Fruit fly (Drosophila melanogaster): ENCODE measurements around the gene mxt.

mxt gene

dm6 chr2L:4812261-4813022 is 34.7 kb downstream of the mxt start, which contains the start of gene CG15629:
Gene CG15629 (plus strand): TSS chr2L:4813009.
- TF ChIP-seq pan (optimal IDR thresholded peaks at IDR 0.05) (no peak), psq (optimal IDR thresholded peaks at IDR 0.05) (no peak), Dll (optimal IDR thresholded peaks at IDR 0.05) (no peak)

- TF ChIP-seq psq (optimal IDR thresholded peaks at IDR 0.05) (no peak), Dll (optimal IDR thresholded peaks at IDR 0.05) (no peak), EcR (GFP tag; optimal IDR thresholded peaks at IDR 0.05) (peak in 1 of 2 experiments; percentile 46), CG8478 (optimal IDR thresholded peaks at IDR 0.05) (peak; percentile 89), pan (optimal IDR thresholded peaks at IDR 0.05) (no peak), usp (GFP tag; optimal IDR thresholded peaks at IDR 0.05) (no peak)
Measured at dm6 chr2L:4811491-4812058, 35.5 kb downstream of the mxt start.

dm6 chr2L:4810697-4811490 is 36.2 kb downstream of the mxt start:
- TF ChIP-seq Dll (optimal IDR thresholded peaks at IDR 0.05): peak; percentile 58
- TF ChIP-seq EcR (GFP tag; optimal IDR thresholded peaks at IDR 0.05): peak in 1 of 2 experiments; percentile 28
- TF ChIP-seq CG8478 (optimal IDR thresholded peaks at IDR 0.05): no peak

dm6 chr2L:4810044-4810609 is 37.0 kb downstream of the mxt start:
- TF ChIP-seq Dll (optimal IDR thresholded peaks at IDR 0.05) (no peak), usp (GFP tag; optimal IDR thresholded peaks at IDR 0.05) (no peak), psq (optimal IDR thresholded peaks at IDR 0.05) (no peak), pan (optimal IDR thresholded peaks at IDR 0.05) (no peak), CG8478 (optimal IDR thresholded peaks at IDR 0.05) (peak; percentile 79), EcR (GFP tag; optimal IDR thresholded peaks at IDR 0.05) (no peak)

dm6 chr2L:4807953-4808604 is 39.0 kb downstream of the mxt start:
- TF ChIP-seq EcR (GFP tag; optimal IDR thresholded peaks at IDR 0.05) (no peak), Dll (optimal IDR thresholded peaks at IDR 0.05) (no peak), usp (GFP tag; optimal IDR thresholded peaks at IDR 0.05) (no peak), pan (optimal IDR thresholded peaks at IDR 0.05) (no peak), psq (optimal IDR thresholded peaks at IDR 0.05) (no peak), CG8478 (optimal IDR thresholded peaks at IDR 0.05) (no peak)

- TF ChIP-seq CG8478 (optimal IDR thresholded peaks at IDR 0.05): no peak
Measured at dm6 chr2L:4806109-4806508, 41.0 kb downstream of the mxt start.

dm6 chr2L:4801705-4802216 is 45.3 kb downstream of the mxt start, which contains the start of gene slf:
Gene slf (minus strand): TSS chr2L:4801923.
- TF ChIP-seq pan (optimal IDR thresholded peaks at IDR 0.05) (no peak), EcR (GFP tag; optimal IDR thresholded peaks at IDR 0.05) (no peak), usp (GFP tag; optimal IDR thresholded peaks at IDR 0.05) (no peak), psq (optimal IDR thresholded peaks at IDR 0.05) (no peak), CG8478 (optimal IDR thresholded peaks at IDR 0.05) (no peak)

- TF ChIP-seq CG8478 (optimal IDR thresholded peaks at IDR 0.05): no peak
- no peak for TF ChIP-seq usp (GFP tag; optimal IDR thresholded peaks at IDR 0.05)
- TF ChIP-seq psq (optimal IDR thresholded peaks at IDR 0.05): no peak
- no peak for TF ChIP-seq EcR (GFP tag; optimal IDR thresholded peaks at IDR 0.05)
- TF ChIP-seq Dll (optimal IDR thresholded peaks at IDR 0.05): no peak
- TF ChIP-seq pan (optimal IDR thresholded peaks at IDR 0.05): no peak
Measured at dm6 chr2L:4800033-4800432, 47.1 kb downstream of the mxt start.

dm6 chr2L:4798894-4799293 is 48.2 kb downstream of the mxt start:
- no peak for TF ChIP-seq Dll (optimal IDR thresholded peaks at IDR 0.05)
- TF ChIP-seq pan (optimal IDR thresholded peaks at IDR 0.05): no peak
- no peak for TF ChIP-seq usp (GFP tag; optimal IDR thresholded peaks at IDR 0.05)
- TF ChIP-seq CG8478 (optimal IDR thresholded peaks at IDR 0.05): no peak
- TF ChIP-seq EcR (GFP tag; optimal IDR thresholded peaks at IDR 0.05): no peak
- no peak for TF ChIP-seq psq (optimal IDR thresholded peaks at IDR 0.05)

dm6 chr2L:4797643-4798042 is 49.5 kb downstream of the mxt start:
- TF ChIP-seq Dll (optimal IDR thresholded peaks at IDR 0.05) (no peak), psq (optimal IDR thresholded peaks at IDR 0.05) (no peak), EcR (GFP tag; optimal IDR thresholded peaks at IDR 0.05) (no peak), usp (GFP tag; optimal IDR thresholded peaks at IDR 0.05) (no peak), pan (optimal IDR thresholded peaks at IDR 0.05) (no peak), CG8478 (optimal IDR thresholded peaks at IDR 0.05) (no peak)

dm6 chr2L:4794524-4794804 is 52.6 kb downstream of the mxt start, which contains the start of gene CG3294:
Gene CG3294 (plus strand): TSS chr2L:4794549.
- TF ChIP-seq CG8478 (optimal IDR thresholded peaks at IDR 0.05) (no peak), EcR (GFP tag; optimal IDR thresholded peaks at IDR 0.05) (no peak), psq (optimal IDR thresholded peaks at IDR 0.05) (no peak), pan (optimal IDR thresholded peaks at IDR 0.05) (no peak), Dll (optimal IDR thresholded peaks at IDR 0.05) (no peak), usp (GFP tag; optimal IDR thresholded peaks at IDR 0.05) (no peak)

All from whole organism.